Fruit fly (Drosophila melanogaster) Kc167 (cell line): ENCODE results near the gene CG10738.

ENCODE experiments used
- Myc ChIP-seq: fragments of >200 bp; optimal IDR thresholded peaks from 2 replicates; lab custom pipeline; 2017; ENCODE audit warnings: missing external identifiers
- Sin3A ChIP-seq: fragments of >200 bp; optimal IDR thresholded peaks from 2 replicates; lab custom pipeline; 2018; ENCODE audit warnings: missing external identifiers
- h ChIP-seq: fragments of >200 bp; optimal IDR thresholded peaks from 3 replicates; lab custom pipeline; 2018; ENCODE audit warnings: missing external identifiers
- psq ChIP-seq: fragments of >200 bp; optimal IDR thresholded peaks from 2 replicates; lab custom pipeline; 2017; ENCODE audit warnings: missing external identifiers
- ttk ChIP-seq: sonication (Bioruptor generic); optimal IDR thresholded peaks from 2 replicates; lab custom pipeline; 2017; ENCODE audit warnings: missing external identifiers

DNA sequence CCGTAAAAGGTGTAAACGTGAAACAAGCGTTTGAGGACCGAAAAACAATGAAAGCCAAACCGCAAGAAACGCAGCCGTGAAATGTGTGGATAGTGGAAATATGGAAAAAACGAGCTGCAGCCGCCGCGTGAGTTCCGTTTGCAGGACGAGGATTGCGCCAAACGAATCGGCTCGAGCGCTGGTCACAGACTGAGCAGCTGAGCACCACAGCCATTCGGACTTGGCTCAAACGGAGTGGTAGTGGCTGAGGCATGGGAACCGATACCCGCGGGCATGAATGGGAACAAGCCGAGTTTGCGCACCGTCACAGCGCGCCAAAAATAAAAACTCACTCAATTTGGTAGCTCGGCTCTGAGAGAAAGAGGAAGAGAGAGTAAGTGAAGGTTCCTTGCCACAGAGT is 24.0 kb downstream of the CG10738 start, which contains the start of gene CG10089:
- no peak for TF ChIP-seq psq
- no peak for TF ChIP-seq Myc
- no peak for TF ChIP-seq Sin3A (lab: Kevin White, UChicago)
- no peak for TF ChIP-seq h (lab: Kevin White, UChicago)
- no peak for TF ChIP-seq ttk (lab: Kevin White, UChicago)
